Fruit fly (Drosophila melanogaster): ENCODE results near the gene Alms1a.

DNA sequence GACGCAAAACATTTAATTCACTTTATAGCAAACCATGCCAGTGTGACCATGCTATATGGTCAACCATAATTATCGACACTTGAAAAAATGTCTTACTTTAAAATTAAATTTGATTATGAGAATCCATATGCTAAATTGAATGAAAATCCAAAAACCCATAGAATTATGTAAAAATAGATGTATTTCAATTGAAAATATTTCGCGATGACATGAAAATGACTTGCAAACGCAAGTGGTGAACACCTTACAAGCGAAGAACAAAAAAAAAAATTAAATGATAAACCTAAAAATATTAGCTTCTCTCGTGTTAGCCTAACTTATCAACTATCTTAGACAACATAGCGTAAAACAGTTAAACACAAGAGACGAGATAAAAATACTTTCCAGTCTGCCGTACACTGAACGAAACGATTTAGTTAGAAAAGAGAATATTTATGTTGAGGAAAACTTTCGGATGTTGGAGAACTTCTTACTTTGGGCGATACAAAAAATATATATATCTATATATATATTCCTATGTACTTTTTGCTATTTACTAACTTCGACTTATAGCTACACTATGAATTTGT is 44.1 kb upstream of the Alms1a start:
- peak; percentile 62 for TF ChIP-seq CG10631 (GFP tag; optimal IDR thresholded peaks at IDR 0.05)
- no peak for TF ChIP-seq CG11294 (GFP tag; IDR thresholded peaks at IDR 0.05)
- TF ChIP-seq topi (GFP tag; optimal IDR thresholded peaks at IDR 0.05): peak; percentile 64
- TF ChIP-seq CG6854 (GFP tag; optimal IDR thresholded peaks at IDR 0.05): no peak

All from whole organism, prepupa.